Worm (Caenorhabditis elegans) whole organism, L2 larva: ENCODE results near the gene M02E1.4.
"Not testable (repeated sequence)": the region's sequence is repeated elsewhere in the genome, so short reads cannot be mapped to it uniquely, and the experiment has no call there.

Source experiments
- C34F6.9 ChIP-seq: fragments of 150-350 bp; optimal IDR thresholded peaks from 2 replicates; lab custom pipeline; 2014; ENCODE audit warnings: missing biosample characterization, missing genetic modification characterization
- F13H6.1 ChIP-seq: sonication (generic microtip); optimal IDR thresholded peaks from 2 replicates; lab custom pipeline; 2016; ENCODE audit warnings: missing genetic modification characterization, missing compliant biosample characterization
- R02D3.7 ChIP-seq: fragments of 150-350 bp; optimal IDR thresholded peaks from 2 replicates; lab custom pipeline; 2014; ENCODE audit warnings: missing biosample characterization, missing genetic modification characterization
- Y55F3AM.14 ChIP-seq: fragments of 200-800 bp; sonication (Bioruptor generic); optimal IDR thresholded peaks from 2 replicates; lab custom pipeline; 2018; ENCODE audit warnings: mild to moderate bottlenecking, missing genetic modification characterization, missing compliant biosample characterization
- ZK546.5 ChIP-seq: sonication (generic microtip); optimal IDR thresholded peaks from 2 replicates; lab custom pipeline; 2017; ENCODE audit warnings: missing biosample characterization, missing genetic modification characterization
- alr-1 ChIP-seq: fragments of 150-350 bp; optimal IDR thresholded peaks from 2 replicates; lab custom pipeline; 2014; ENCODE audit warnings: missing biosample characterization, missing genetic modification characterization
- aly-2 ChIP-seq: fragments of 150-350 bp; optimal IDR thresholded peaks from 2 replicates; lab custom pipeline; 2014; ENCODE audit warnings: missing biosample characterization, missing genetic modification characterization
- ama-1 ChIP-seq: fragments of 150-350 bp; optimal IDR thresholded peaks from 2 replicates; lab custom pipeline; 2018; ENCODE audit warnings: inconsistent platforms
- blmp-1 ChIP-seq: sonication (generic microtip); optimal IDR thresholded peaks from 2 replicates; lab custom pipeline; 2017; ENCODE audit warnings: missing genetic modification characterization, mild to moderate bottlenecking, missing compliant biosample characterization, antibody characterized with exemption, moderate library complexity; ENCODE audit not compliant: insufficient read depth
- ceh-16 ChIP-seq: fragments of 150-350 bp; optimal IDR thresholded peaks from 2 replicates; lab custom pipeline; 2014; ENCODE audit warnings: missing biosample characterization, missing genetic modification characterization
- ceh-82 ChIP-seq: fragments of 150-350 bp; optimal IDR thresholded peaks from 2 replicates; lab custom pipeline; 2014; ENCODE audit warnings: missing biosample characterization, missing genetic modification characterization
- crh-2 ChIP-seq: sonication (generic microtip); optimal IDR thresholded peaks from 2 replicates; lab custom pipeline; 2017; ENCODE audit warnings: missing biosample characterization, missing genetic modification characterization
- dmd-4 ChIP-seq: sonication (generic microtip); optimal IDR thresholded peaks from 2 replicates; lab custom pipeline; 2017; ENCODE audit warnings: missing biosample characterization, missing genetic modification characterization
- egl-27 ChIP-seq: sonication (generic microtip); optimal IDR thresholded peaks from 3 replicates; lab custom pipeline; 2017; ENCODE audit warnings: missing biosample characterization, missing genetic modification reagents, missing genetic modification characterization
- elt-1 ChIP-seq: fragments of 150-350 bp; optimal IDR thresholded peaks from 2 replicates; lab custom pipeline; 2014; ENCODE audit warnings: missing biosample characterization, missing genetic modification characterization
- elt-3 ChIP-seq: sonication (generic microtip); optimal IDR thresholded peaks from 2 replicates; lab custom pipeline; 2017; ENCODE audit warnings: missing biosample characterization, missing genetic modification characterization
- fos-1 ChIP-seq: fragments of 150-350 bp; optimal IDR thresholded peaks from 2 replicates; lab custom pipeline; 2014; ENCODE audit warnings: missing biosample characterization, missing genetic modification characterization
- gmeb-1 ChIP-seq: fragments of 150-350 bp; optimal IDR thresholded peaks from 2 replicates; lab custom pipeline; 2014; ENCODE audit warnings: missing biosample characterization, missing genetic modification characterization
- lin-11 ChIP-seq: fragments of 150-350 bp; sonication (generic microtip); optimal IDR thresholded peaks from 2 replicates; lab custom pipeline; 2014; ENCODE audit warnings: missing biosample characterization, missing genetic modification characterization, inconsistent platforms, mixed read lengths
- lin-13 ChIP-seq: fragments of 150-350 bp; optimal IDR thresholded peaks from 2 replicates; lab custom pipeline; 2014; ENCODE audit warnings: missing biosample characterization, missing genetic modification reagents, missing genetic modification characterization
- lin-39 ChIP-seq: fragments of 150-350 bp; optimal IDR thresholded peaks from 2 replicates; lab custom pipeline; 2014; ENCODE audit warnings: missing biosample characterization, missing genetic modification reagents, missing genetic modification characterization
- lsy-2 ChIP-seq, 2 experiments: fragments of 150-350 bp in 1 of 2; sonication (generic microtip) in 1 of 2; optimal IDR thresholded peaks; 2 replicates each; lab custom pipeline; 2014 to 2017; ENCODE audit warnings: missing biosample characterization in 2 of 2, missing genetic modification characterization in 2 of 2
- mab-5 ChIP-seq: fragments of 150-350 bp; optimal IDR thresholded peaks from 2 replicates; lab custom pipeline; 2014; ENCODE audit warnings: missing biosample characterization, missing genetic modification characterization
- mbf-1 ChIP-seq: sonication (generic microtip); optimal IDR thresholded peaks from 2 replicates; lab custom pipeline; 2017; ENCODE audit warnings: missing biosample characterization, missing genetic modification characterization
- mdl-1 ChIP-seq, 2 experiments: fragments of 150-350 bp in 1 of 2; sonication (generic microtip) in 1 of 2; optimal IDR thresholded peaks; 2 replicates each; lab custom pipeline; 2017; ENCODE audit warnings: missing biosample characterization in 2 of 2, missing genetic modification characterization in 2 of 2
- nhr-10 ChIP-seq: sonication (generic microtip); optimal IDR thresholded peaks from 2 replicates; lab custom pipeline; 2017; ENCODE audit warnings: missing biosample characterization, missing genetic modification characterization
- nhr-11 ChIP-seq: fragments of 150-350 bp; optimal IDR thresholded peaks from 2 replicates; lab custom pipeline; 2014; ENCODE audit warnings: missing biosample characterization, missing genetic modification characterization
- nhr-12 ChIP-seq: fragments of 150-350 bp; optimal IDR thresholded peaks from 2 replicates; lab custom pipeline; 2014; ENCODE audit warnings: missing biosample characterization, missing genetic modification characterization
- nhr-129 ChIP-seq: fragments of 150-350 bp; optimal IDR thresholded peaks from 2 replicates; lab custom pipeline; 2014; ENCODE audit warnings: missing biosample characterization, missing genetic modification characterization
- nhr-21 ChIP-seq: fragments of 150-350 bp; optimal IDR thresholded peaks from 2 replicates; lab custom pipeline; 2014; ENCODE audit warnings: missing biosample characterization, missing genetic modification characterization
- nhr-23 ChIP-seq: fragments of 150-350 bp; optimal IDR thresholded peaks from 2 replicates; lab custom pipeline; 2014; ENCODE audit warnings: missing biosample characterization, missing genetic modification reagents, missing genetic modification characterization
- nhr-237 ChIP-seq: fragments of 150-350 bp; optimal IDR thresholded peaks from 2 replicates; lab custom pipeline; 2014; ENCODE audit warnings: missing biosample characterization, missing genetic modification characterization
- nhr-25 ChIP-seq: fragments of 150-350 bp; sonication (generic microtip); optimal IDR thresholded peaks from 3 replicates; lab custom pipeline; 2014; ENCODE audit warnings: missing biosample characterization, missing genetic modification characterization
- nhr-6 ChIP-seq: fragments of 150-350 bp; optimal IDR thresholded peaks from 2 replicates; lab custom pipeline; 2014; ENCODE audit warnings: missing biosample characterization, missing genetic modification characterization
- nhr-77 ChIP-seq: fragments of 150-350 bp; optimal IDR thresholded peaks from 2 replicates; lab custom pipeline; 2014; ENCODE audit warnings: missing biosample characterization, missing genetic modification characterization
- peb-1 ChIP-seq: fragments of 150-350 bp; optimal IDR thresholded peaks from 2 replicates; lab custom pipeline; 2014; ENCODE audit warnings: missing biosample characterization, missing genetic modification characterization
- sem-4 ChIP-seq: fragments of 150-350 bp; optimal IDR thresholded peaks from 2 replicates; lab custom pipeline; 2014; ENCODE audit warnings: missing biosample characterization, missing genetic modification reagents, missing genetic modification characterization
- skn-1 ChIP-seq: sonication (generic microtip); optimal IDR thresholded peaks from 2 replicates; lab custom pipeline; 2017; ENCODE audit warnings: missing biosample characterization, missing genetic modification characterization
- sma-3 ChIP-seq: sonication (generic microtip); optimal IDR thresholded peaks from 2 replicates; lab custom pipeline; 2016; ENCODE audit warnings: missing genetic modification reagents, missing genetic modification characterization, missing compliant biosample characterization
- sma-9 ChIP-seq, 2 experiments: fragments of 150-350 bp in 1 of 2; sonication (generic microtip) in 1 of 2; optimal IDR thresholded peaks; 2 replicates each; lab custom pipeline; 2014 to 2016; ENCODE audit warnings: missing genetic modification characterization in 2 of 2, mild to moderate bottlenecking in 1 of 2, missing biosample characterization in 1 of 2, missing compliant biosample characterization in 1 of 2, missing genetic modification reagents in 1 of 2, moderate library complexity in 1 of 2
- snpc-4 ChIP-seq: fragments of 150-350 bp; optimal IDR thresholded peaks from 2 replicates; lab custom pipeline; 2014; ENCODE audit warnings: missing biosample characterization, missing genetic modification characterization
- unc-39 ChIP-seq: fragments of 150-350 bp; optimal IDR thresholded peaks from 2 replicates; lab custom pipeline; 2014; ENCODE audit warnings: missing biosample characterization, missing genetic modification characterization
- unc-55 ChIP-seq: fragments of 150-350 bp; sonication (generic microtip); optimal IDR thresholded peaks from 3 replicates; lab custom pipeline; 2014; ENCODE audit warnings: missing biosample characterization, missing genetic modification reagents, missing genetic modification characterization
- unc-62 ChIP-seq: fragments of 150-350 bp; optimal IDR thresholded peaks from 2 replicates; lab custom pipeline; 2014; ENCODE audit warnings: missing biosample characterization, missing genetic modification reagents, missing genetic modification characterization
- zag-1 ChIP-seq: fragments of 150-350 bp; optimal IDR thresholded peaks from 2 replicates; lab custom pipeline; 2014; ENCODE audit warnings: missing biosample characterization, missing genetic modification characterization
- ztf-1 ChIP-seq: fragments of 200-800 bp; sonication (Bioruptor generic); conservative IDR thresholded peaks from 2 replicates; pipeline ENCODE4 v1.3.6; 2022; ENCODE audit warnings: missing genetic modification characterization, missing compliant biosample characterization
- ztf-11 ChIP-seq: sonication (generic microtip); optimal IDR thresholded peaks from 2 replicates; lab custom pipeline; 2017; ENCODE audit warnings: missing biosample characterization, missing genetic modification characterization
- ztf-4 ChIP-seq: fragments of 150-350 bp; optimal IDR thresholded peaks from 2 replicates; lab custom pipeline; 2014; ENCODE audit warnings: missing biosample characterization, missing genetic modification characterization

M02E1.4 gene

ce11 chrX:347117-347516, 34.0 kb downstream of the M02E1.4 start, which contains the start of gene C04E7.3:
Gene C04E7.3 (minus strand): TSS chrX:347217.
- TF ChIP-seq ceh-16; lin-11 (tag; lab: Kevin White, UChicago); nhr-25 (tag; lab: Kevin White, UChicago): not testable (repeated sequence)

- TF ChIP-seq nhr-129 (tag; lab: Kevin White, UChicago): peak; percentile 46
- no peak for TF ChIP-seq sma-3 (GFP tag; lab: Kevin White, UChicago)
- peak; percentile 63 for TF ChIP-seq C34F6.9
- TF ChIP-seq mab-5: peak; percentile 50
- TF ChIP-seq fos-1 (tag; lab: Kevin White, UChicago): no peak
- TF ChIP-seq crh-2 (tag; lab: Kevin White, UChicago): peak; percentile 31
- no peak for TF ChIP-seq zag-1 (tag; lab: Kevin White, UChicago)
- TF ChIP-seq aly-2 (tag; lab: Kevin White, UChicago): no peak
- peak in 1 of 2 experiments; percentile 40 for TF ChIP-seq lsy-2 (tag; optimal IDR thresholded peaks at IDR 0.05; lab: Kevin White, UChicago)
- TF ChIP-seq ztf-4 (tag; lab: Kevin White, UChicago): no peak
- TF ChIP-seq unc-55 (GFP tag; lab: Kevin White, UChicago): peak; percentile 58
- peak in 1 of 2 experiments; percentile 60 for TF ChIP-seq mdl-1 (tag; optimal IDR thresholded peaks at IDR 0.05; lab: Kevin White, UChicago)
Measured at ce11 chrX:348141-348540, 35.1 kb downstream of the M02E1.4 start.

- peak; percentile 45 for TF ChIP-seq Y55F3AM.14 (GFP tag; lab: Kevin White, UChicago)
- TF ChIP-seq ztf-11 (tag; lab: Kevin White, UChicago): no peak
- TF ChIP-seq egl-27 (tag; lab: Kevin White, UChicago): peak; percentile 83
- TF ChIP-seq ceh-82 (tag; lab: Kevin White, UChicago): no peak
- peak; percentile 67 for TF ChIP-seq nhr-25 (tag; lab: Kevin White, UChicago)
- TF ChIP-seq nhr-6: peak; percentile 41
- TF ChIP-seq lin-11 (tag; lab: Kevin White, UChicago): peak; percentile 50
- no peak for TF ChIP-seq ztf-1 (GFP tag; lab: Robert Waterston, UW)
- no peak for TF ChIP-seq nhr-11 (tag; lab: Kevin White, UChicago)
- TF ChIP-seq gmeb-1 (tag; lab: Kevin White, UChicago): peak; percentile 77
- TF ChIP-seq nhr-12: peak; percentile 36
- peak; percentile 85 for TF ChIP-seq fos-1 (tag; lab: Kevin White, UChicago)
- TF ChIP-seq snpc-4 (tag; lab: Kevin White, UChicago): no peak
- no peak for TF ChIP-seq nhr-237
- no peak for TF ChIP-seq unc-39 (tag; lab: Kevin White, UChicago)
- TF ChIP-seq unc-62 (GFP tag; lab: Kevin White, UChicago): no peak
- TF ChIP-seq nhr-77 (tag; lab: Kevin White, UChicago): no peak
- no peak for TF ChIP-seq ZK546.5 (tag; lab: Kevin White, UChicago)
- TF ChIP-seq mab-5: peak; percentile 69
- peak; percentile 96 for TF ChIP-seq unc-55 (GFP tag; lab: Kevin White, UChicago)
- no peak for TF ChIP-seq nhr-23 (tag; lab: Kevin White, UChicago)
- TF ChIP-seq mdl-1 (tag; optimal IDR thresholded peaks at IDR 0.05; lab: Kevin White, UChicago): peak; percentile 7 to 48
- no peak for TF ChIP-seq mbf-1
- peak; percentile 10 for TF ChIP-seq blmp-1 (tag; lab: Kevin White, UChicago)
- TF ChIP-seq nhr-10 (tag; lab: Kevin White, UChicago): no peak
- TF ChIP-seq ama-1: no peak
- TF ChIP-seq skn-1: peak; percentile 40
- TF ChIP-seq ceh-16: no peak
- TF ChIP-seq lin-39: no peak
- no peak for TF ChIP-seq elt-3 (tag; lab: Kevin White, UChicago)
- TF ChIP-seq R02D3.7 (tag; lab: Kevin White, UChicago): no peak
- TF ChIP-seq ztf-4 (tag; lab: Kevin White, UChicago): peak; percentile 79
- peak; percentile 48 for TF ChIP-seq alr-1 (tag; lab: Kevin White, UChicago)
- TF ChIP-seq sma-3 (GFP tag; lab: Kevin White, UChicago): peak; percentile 83
- peak; percentile 64 for TF ChIP-seq sma-9 (GFP tag; optimal IDR thresholded peaks at IDR 0.05; lab: Kevin White, UChicago)
- TF ChIP-seq sma-9 (tag; optimal IDR thresholded peaks at IDR 0.05; lab: Kevin White, UChicago): no peak
- TF ChIP-seq peb-1 (tag; lab: Kevin White, UChicago): no peak
- peak; percentile 66 for TF ChIP-seq sem-4 (tag; lab: Kevin White, UChicago)
- peak; percentile 86 for TF ChIP-seq lin-13 (GFP tag; lab: Kevin White, UChicago)
- peak; percentile 81 for TF ChIP-seq nhr-21 (tag; lab: Kevin White, UChicago)
- no peak for TF ChIP-seq aly-2 (tag; lab: Kevin White, UChicago)
- no peak for TF ChIP-seq elt-1 (tag; lab: Kevin White, UChicago)
- no peak for TF ChIP-seq dmd-4 (tag; lab: Kevin White, UChicago)
- TF ChIP-seq crh-2 (tag; lab: Kevin White, UChicago): peak; percentile 89
- peak; percentile 65 to 87 for TF ChIP-seq lsy-2 (tag; optimal IDR thresholded peaks at IDR 0.05; lab: Kevin White, UChicago)
- peak; percentile 74 for TF ChIP-seq F13H6.1 (tag; lab: Kevin White, UChicago)
- peak; percentile 62 for TF ChIP-seq zag-1 (tag; lab: Kevin White, UChicago)
Measured at ce11 chrX:353134-353669, 40.1 kb downstream of the M02E1.4 start, which contains the start of gene sor-3. Gene sor-3 (plus strand): TSS chrX:353619.
